Worm (Caenorhabditis elegans) whole organism, mixed stage, embryonic: ENCODE data around the gene Y47D7A.13.

ENCODE experiments used
- blmp-1 ChIP-seq: fragments of 150-350 bp; optimal IDR thresholded peaks from 2 replicates; lab custom pipeline; 2014; ENCODE audit warnings: missing biosample characterization, missing genetic modification characterization
- ceh-39 ChIP-seq: fragments of 150-350 bp; optimal IDR thresholded peaks from 2 replicates; lab custom pipeline; 2014; ENCODE audit warnings: missing biosample characterization, missing genetic modification characterization
- lin-32 ChIP-seq: fragments of 200-800 bp; sonication (Bioruptor generic); optimal IDR thresholded peaks from 2 replicates; lab custom pipeline; 2018; ENCODE audit warnings: mild to moderate bottlenecking, missing genetic modification characterization, missing compliant biosample characterization
- nhr-237 ChIP-seq: fragments of 150-350 bp; optimal IDR thresholded peaks from 2 replicates; lab custom pipeline; 2014; ENCODE audit warnings: missing biosample characterization, missing genetic modification characterization
- nhr-76 ChIP-seq: sonication (generic microtip); optimal IDR thresholded peaks from 2 replicates; lab custom pipeline; 2017; ENCODE audit warnings: missing biosample characterization, missing genetic modification characterization
- snpc-4 ChIP-seq: fragments of 150-350 bp; optimal IDR thresholded peaks from 2 replicates; lab custom pipeline; 2014; ENCODE audit warnings: missing biosample characterization, missing genetic modification characterization
- unc-62 ChIP-seq: fragments of 150-350 bp; optimal IDR thresholded peaks from 2 replicates; lab custom pipeline; 2014; ENCODE audit warnings: missing biosample characterization, missing genetic modification reagents, missing genetic modification characterization
- ztf-11 ChIP-seq: fragments of 150-350 bp; optimal IDR thresholded peaks from 2 replicates; lab custom pipeline; 2014; ENCODE audit warnings: missing biosample characterization, missing genetic modification characterization

DNA sequence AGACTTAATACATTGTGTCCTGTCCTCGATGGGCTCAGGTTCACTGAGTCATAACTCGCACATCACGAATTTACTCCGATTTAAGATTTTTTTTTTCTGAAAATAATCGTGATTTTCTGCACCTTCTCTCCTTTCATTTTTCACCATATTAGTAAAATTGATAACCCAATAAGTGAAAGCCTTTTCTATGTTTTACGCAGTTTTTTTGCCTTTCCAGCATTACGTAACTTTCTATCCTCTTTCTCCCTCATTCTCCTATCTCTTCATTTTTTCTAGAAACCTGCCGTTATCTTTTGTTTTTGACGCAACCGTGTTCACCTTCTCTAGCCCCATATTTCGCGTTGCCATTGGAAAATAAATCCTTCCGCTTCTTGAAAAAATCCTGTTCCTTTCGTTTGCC is 1.5 kb upstream of the Y47D7A.13 start:
- TF ChIP-seq lin-32 (GFP tag; lab: Kevin White, UChicago) (no peak), snpc-4 (tag; lab: Kevin White, UChicago) (no peak), unc-62 (GFP tag; lab: Kevin White, UChicago) (no peak), ztf-11 (tag; lab: Kevin White, UChicago) (no peak), blmp-1 (tag; lab: Kevin White, UChicago) (no peak), ceh-39 (no peak), nhr-237 (tag; lab: Kevin White, UChicago) (no peak), nhr-76 (tag; lab: Kevin White, UChicago) (no peak)
